Worm (Caenorhabditis elegans) whole organism, young adult: ENCODE data around the gene F10D7.5.
A peak's percentile ranks its signal among the peaks of the same experiment; 100 is the strongest.

Source experiments
- B0019.2 ChIP-seq: fragments of 200-800 bp; sonication (Bioruptor generic); conservative IDR thresholded peaks from 2 replicates; pipeline ENCODE4 v1.3.6; 2022; ENCODE audit warnings: missing genetic modification reagents, missing genetic modification characterization, missing compliant biosample characterization
- B0261.1 ChIP-seq: sonication (generic microtip); optimal IDR thresholded peaks from 2 replicates; lab custom pipeline; 2016; ENCODE audit warnings: mild to moderate bottlenecking, missing genetic modification characterization, moderate library complexity, missing compliant biosample characterization
- C06A6.2 ChIP-seq: fragments of 200-800 bp; sonication (Bioruptor generic); conservative IDR thresholded peaks from 2 replicates; pipeline ENCODE4 v1.3.6; 2022; ENCODE audit warnings: missing genetic modification characterization, missing compliant biosample characterization
- F10E7.11 ChIP-seq: sonication (generic microtip); optimal IDR thresholded peaks from 2 replicates; lab custom pipeline; 2017; ENCODE audit warnings: mild to moderate bottlenecking, missing genetic modification characterization, moderate library complexity, missing compliant biosample characterization
- F23B12.7 ChIP-seq: sonication (generic microtip); optimal IDR thresholded peaks from 2 replicates; lab custom pipeline; 2017; ENCODE audit warnings: missing genetic modification characterization, mild to moderate bottlenecking, missing compliant biosample characterization, antibody characterized with exemption, moderate library complexity; ENCODE audit not compliant: insufficient read depth
- F55B11.4 ChIP-seq: sonication (generic microtip); optimal IDR thresholded peaks from 2 replicates; lab custom pipeline; 2016; ENCODE audit warnings: missing compliant biosample characterization, missing genetic modification characterization, borderline replicate concordance; ENCODE audit not compliant: insufficient read depth
- K11D2.4 ChIP-seq: fragments of 200-800 bp; sonication (Bioruptor generic); IDR thresholded peaks from 2 replicates; pipeline ENCODE4 v1.3.6; 2022; ENCODE audit warnings: missing genetic modification reagents, missing genetic modification characterization, missing compliant biosample characterization
- Y67H2A.10 ChIP-seq: fragments of 200-800 bp; sonication (Bioruptor generic); conservative IDR thresholded peaks from 2 replicates; pipeline ENCODE4 v1.3.6; 2022; ENCODE audit warnings: missing genetic modification reagents, missing genetic modification characterization, missing compliant biosample characterization
- Y95B8A.8 ChIP-seq: fragments of 200-800 bp; sonication (Bioruptor generic); IDR thresholded peaks from 2 replicates; pipeline ENCODE4 v1.3.6; 2022; ENCODE audit warnings: missing genetic modification reagents, missing genetic modification characterization, missing compliant biosample characterization
- aptf-3 ChIP-seq: fragments of 200-800 bp; sonication (Bioruptor generic); IDR thresholded peaks from 2 replicates; pipeline ENCODE4 v1.3.6; 2022; ENCODE audit warnings: missing genetic modification characterization, missing compliant biosample characterization
- attf-5 ChIP-seq: fragments of 200-800 bp; sonication (Bioruptor generic); optimal IDR thresholded peaks from 2 replicates; lab custom pipeline; 2018; ENCODE audit warnings: mild to moderate bottlenecking, missing genetic modification characterization, missing compliant biosample characterization
- attf-6 ChIP-seq: fragments of 200-800 bp; sonication (Bioruptor generic); IDR thresholded peaks from 2 replicates; pipeline ENCODE4 v1.3.6; 2022; ENCODE audit warnings: missing genetic modification reagents, missing genetic modification characterization, missing compliant biosample characterization
- bed-2 ChIP-seq: fragments of 200-800 bp; sonication (Bioruptor generic); IDR thresholded peaks from 2 replicates; pipeline ENCODE4 v1.3.6; 2022; ENCODE audit warnings: missing genetic modification reagents, missing genetic modification characterization, missing compliant biosample characterization
- cebp-2 ChIP-seq: fragments of 200-800 bp; sonication (Bioruptor generic); IDR thresholded peaks from 2 replicates; pipeline ENCODE4 v1.3.6; 2022; ENCODE audit warnings: missing genetic modification characterization, missing compliant biosample characterization
- die-1 ChIP-seq: sonication (generic microtip); optimal IDR thresholded peaks from 2 replicates; lab custom pipeline; 2016; ENCODE audit warnings: missing genotype, mild to moderate bottlenecking, missing genetic modification characterization, missing compliant biosample characterization
- dox-1 ChIP-seq: fragments of 200-800 bp; sonication (Bioruptor generic); IDR thresholded peaks from 2 replicates; pipeline ENCODE4 v1.3.6; 2022; ENCODE audit warnings: missing genetic modification reagents, missing genetic modification characterization, missing compliant biosample characterization
- dpl-1 ChIP-seq: fragments of 150-350 bp; optimal IDR thresholded peaks from 2 replicates; lab custom pipeline; 2014; ENCODE audit warnings: missing biosample characterization, missing genetic modification reagents, missing genetic modification characterization
- gei-17 ChIP-seq: fragments of 200-800 bp; sonication (Bioruptor generic); optimal IDR thresholded peaks from 2 replicates; lab custom pipeline; 2018; ENCODE audit warnings: mild to moderate bottlenecking, missing genetic modification characterization, missing compliant biosample characterization
- hlh-26 ChIP-seq: fragments of 200-800 bp; sonication (Bioruptor generic); conservative IDR thresholded peaks from 2 replicates; pipeline ENCODE4 v1.3.6; 2022; ENCODE audit warnings: missing genetic modification reagents, missing genetic modification characterization, missing compliant biosample characterization
- hmg-1.2 ChIP-seq: fragments of 200-800 bp; sonication (Bioruptor generic); IDR thresholded peaks from 2 replicates; pipeline ENCODE4 v1.3.6; 2022; ENCODE audit warnings: missing genetic modification reagents, missing genetic modification characterization, missing compliant biosample characterization
- let-526 ChIP-seq: fragments of 200-800 bp; sonication (Bioruptor generic); IDR thresholded peaks from 2 replicates; pipeline ENCODE4 v1.3.6; 2022; ENCODE audit warnings: missing genetic modification reagents, missing genetic modification characterization, missing compliant biosample characterization
- lin-26 ChIP-seq: fragments of 200-800 bp; sonication (Bioruptor generic); IDR thresholded peaks from 2 replicates; pipeline ENCODE4 v1.3.6; 2022; ENCODE audit warnings: missing genetic modification reagents, missing genetic modification characterization, missing compliant biosample characterization
- lin-40 ChIP-seq: sonication (generic microtip); optimal IDR thresholded peaks from 2 replicates; lab custom pipeline; 2016; ENCODE audit warnings: missing genetic modification characterization, mild to moderate bottlenecking, missing compliant biosample characterization, missing genotype, missing genetic modification reagents
- lin-54 ChIP-seq: fragments of 200-800 bp; sonication (Bioruptor generic); optimal IDR thresholded peaks from 2 replicates; lab custom pipeline; 2018; ENCODE audit warnings: mild to moderate bottlenecking, missing genetic modification characterization, missing compliant biosample characterization
- lsl-1 ChIP-seq: fragments of 200-800 bp; sonication (Bioruptor generic); optimal IDR thresholded peaks from 2 replicates; lab custom pipeline; 2018; ENCODE audit warnings: mild to moderate bottlenecking, missing genetic modification characterization, moderate library complexity, missing compliant biosample characterization
- madf-10 ChIP-seq: sonication (generic microtip); optimal IDR thresholded peaks from 2 replicates; lab custom pipeline; 2016; ENCODE audit warnings: mild to moderate bottlenecking, missing genetic modification characterization, missing compliant biosample characterization
- madf-3 ChIP-seq: fragments of 200-800 bp; sonication (Bioruptor generic); IDR thresholded peaks from 2 replicates; pipeline ENCODE4 v1.3.6; 2022; ENCODE audit warnings: missing genetic modification reagents, missing genetic modification characterization, missing compliant biosample characterization
- madf-8 ChIP-seq: fragments of 200-800 bp; sonication (Bioruptor generic); conservative IDR thresholded peaks from 2 replicates; pipeline ENCODE4 v1.3.6; 2022; ENCODE audit warnings: missing genetic modification reagents, missing genetic modification characterization, missing compliant biosample characterization
- mcd-1 ChIP-seq: fragments of 200-800 bp; sonication (Bioruptor generic); IDR thresholded peaks from 2 replicates; pipeline ENCODE4 v1.3.6; 2022; ENCODE audit warnings: missing genetic modification reagents, missing genetic modification characterization, missing compliant biosample characterization
- nfya-2 ChIP-seq: fragments of 200-800 bp; sonication (Bioruptor generic); IDR thresholded peaks from 2 replicates; pipeline ENCODE4 v1.3.6; 2022; ENCODE audit warnings: missing genetic modification reagents, missing genetic modification characterization, missing compliant biosample characterization
- nhr-80 ChIP-seq: sonication (generic microtip); optimal IDR thresholded peaks from 2 replicates; lab custom pipeline; 2016; ENCODE audit warnings: missing genetic modification characterization, missing compliant biosample characterization
- nhr-90 ChIP-seq: sonication (generic microtip); optimal IDR thresholded peaks from 2 replicates; lab custom pipeline; 2016; ENCODE audit warnings: missing genotype, mild to moderate bottlenecking, missing genetic modification characterization, missing compliant biosample characterization
- pha-4 ChIP-seq: fragments of 150-350 bp; sonication (generic microtip); optimal IDR thresholded peaks from 2 replicates; lab custom pipeline; 2014; ENCODE audit warnings: missing biosample characterization, missing genetic modification reagents, missing genetic modification characterization
- rec-8 ChIP-seq, 2 experiments: sonication (generic microtip); optimal IDR thresholded peaks; 2 replicates each; lab custom pipeline; 2016; ENCODE audit warnings: mild to moderate bottlenecking in 2 of 2, missing genetic modification characterization in 2 of 2, missing genetic modification reagents in 2 of 2, missing genotype in 2 of 2, missing biosample characterization in 1 of 2, missing compliant biosample characterization in 1 of 2, moderate library complexity in 1 of 2
- rpc-1 ChIP-seq, 2 experiments: fragments of 150-350 bp in 1 of 2; sonication (generic microtip) in 1 of 2; optimal IDR thresholded peaks; 2 replicates each; lab custom pipeline; 2014 to 2018; ENCODE audit warnings: missing biosample characterization in 1 of 2, missing genetic modification characterization in 1 of 2, missing genetic modification reagents in 1 of 2, missing genotype in 1 of 2
- snpc-1.1 ChIP-seq: sonication (generic microtip); optimal IDR thresholded peaks from 2 replicates; lab custom pipeline; 2017; ENCODE audit warnings: missing genetic modification characterization, mild to moderate bottlenecking, missing compliant biosample characterization, antibody characterized with exemption, moderate library complexity, missing genotype, missing genetic modification reagents; ENCODE audit not compliant: insufficient read depth
- snpc-1.3 ChIP-seq: sonication (generic microtip); optimal IDR thresholded peaks from 2 replicates; lab custom pipeline; 2017; ENCODE audit warnings: missing genetic modification characterization, mild to moderate bottlenecking, missing compliant biosample characterization, antibody characterized with exemption, moderate library complexity, missing genotype, missing genetic modification reagents; ENCODE audit not compliant: insufficient read depth
- tbp1 ChIP-seq: fragments of 200-800 bp; sonication (Bioruptor generic); optimal IDR thresholded peaks from 2 replicates; lab custom pipeline; 2018; ENCODE audit warnings: mild to moderate bottlenecking, missing genetic modification characterization, missing compliant biosample characterization
- unc-130 ChIP-seq: sonication (generic microtip); optimal IDR thresholded peaks from 2 replicates; lab custom pipeline; 2016; ENCODE audit warnings: missing genetic modification reagents, missing genetic modification characterization, missing compliant biosample characterization
- zfh-2 ChIP-seq: fragments of 200-800 bp; sonication (Bioruptor generic); conservative IDR thresholded peaks from 2 replicates; pipeline ENCODE4 v1.3.6; 2022; ENCODE audit warnings: missing genetic modification reagents, missing genetic modification characterization, missing compliant biosample characterization
- ztf-18 ChIP-seq: sonication (generic microtip); optimal IDR thresholded peaks from 2 replicates; lab custom pipeline; 2016; ENCODE audit warnings: missing genotype, mild to moderate bottlenecking, missing genetic modification characterization, missing compliant biosample characterization
- ztf-26 ChIP-seq: sonication (generic microtip); optimal IDR thresholded peaks from 2 replicates; lab custom pipeline; 2017; ENCODE audit warnings: missing genetic modification characterization, missing compliant biosample characterization
- ztf-3 ChIP-seq: fragments of 200-800 bp; sonication (Bioruptor generic); optimal IDR thresholded peaks from 2 replicates; lab custom pipeline; 2018; ENCODE audit warnings: mild to moderate bottlenecking, missing genetic modification characterization, missing compliant biosample characterization

F10D7.5 gene

DNA sequence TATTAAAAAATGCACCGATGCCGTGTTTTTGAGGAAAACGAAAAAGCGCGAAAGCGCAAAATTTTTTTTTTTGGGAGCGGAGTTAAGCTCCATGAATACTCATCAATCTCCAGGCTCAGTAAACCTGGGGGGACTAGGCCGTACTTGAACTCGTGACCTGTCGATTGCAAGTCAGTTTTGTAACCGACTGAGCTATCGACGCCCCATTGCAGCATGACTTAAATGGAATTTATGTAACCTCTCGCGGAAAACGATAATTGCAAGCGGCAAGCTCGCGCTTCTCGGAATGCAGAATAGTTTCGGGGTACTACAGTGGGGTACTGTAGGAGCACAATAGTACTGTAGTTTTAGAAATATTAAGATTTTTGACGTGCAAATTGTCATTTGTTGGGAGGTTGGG, 9.0 kb upstream of the F10D7.5 start:
- TF ChIP-seq snpc-1.3 (tag; lab: Kevin White, UChicago) (no peak), dox-1 (GFP tag; lab: Robert Waterston, UW) (peak; percentile 43; the same call in 1 of the 2 replicates), B0261.1 (peak; percentile 54), lin-26 (GFP tag; lab: Robert Waterston, UW) (peak; percentile 56), rpc-1 (optimal IDR thresholded peaks at IDR 0.05; lab: Kevin White, UChicago) (peak; percentile 42), rpc-1 (tag; optimal IDR thresholded peaks at IDR 0.05; lab: Kevin White, UChicago) (peak; percentile 65), tbp1 (peak; percentile 82), F55B11.4 (no peak)

DNA sequence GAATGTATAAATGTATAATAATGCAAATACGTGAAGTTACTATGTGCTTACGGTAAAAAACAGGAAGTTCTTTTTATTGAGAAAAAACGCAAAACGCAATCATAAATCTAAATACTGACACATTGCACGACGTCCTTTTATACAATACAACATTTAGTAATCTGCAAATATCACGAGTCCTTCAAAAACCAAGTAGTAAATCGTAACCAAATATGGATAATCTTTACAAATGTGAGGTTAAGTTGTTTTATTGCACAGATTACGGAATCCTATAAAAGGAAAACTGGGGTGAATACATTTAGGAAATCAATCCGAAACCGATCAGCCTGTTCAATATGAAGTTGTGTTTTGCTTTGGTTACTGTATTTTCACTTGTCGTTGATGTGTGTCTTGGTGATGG, 6.9 kb upstream of the F10D7.5 start, which contains the start of gene F11C7.7:
Gene F11C7.7 (plus strand): TSS at position 301 of the 400 bp plus-strand sequence.
- no peak for TF ChIP-seq mcd-1 (GFP tag; lab: Robert Waterston, UW)
- no peak for TF ChIP-seq B0019.2 (GFP tag; lab: Robert Waterston, UW)
- TF ChIP-seq Y95B8A.8 (GFP tag; lab: Robert Waterston, UW), result no peak
- TF ChIP-seq lin-54 (GFP tag; lab: Kevin White, UChicago), result no peak
- no peak for TF ChIP-seq nhr-90
- TF ChIP-seq ztf-3 (GFP tag; lab: Kevin White, UChicago), result no peak
- TF ChIP-seq bed-2 (GFP tag; lab: Robert Waterston, UW), result no peak
- TF ChIP-seq rpc-1 (optimal IDR thresholded peaks at IDR 0.05; lab: Kevin White, UChicago), result no peak
- no peak for TF ChIP-seq rpc-1 (tag; optimal IDR thresholded peaks at IDR 0.05; lab: Kevin White, UChicago)
- no peak for TF ChIP-seq nhr-80

DNA sequence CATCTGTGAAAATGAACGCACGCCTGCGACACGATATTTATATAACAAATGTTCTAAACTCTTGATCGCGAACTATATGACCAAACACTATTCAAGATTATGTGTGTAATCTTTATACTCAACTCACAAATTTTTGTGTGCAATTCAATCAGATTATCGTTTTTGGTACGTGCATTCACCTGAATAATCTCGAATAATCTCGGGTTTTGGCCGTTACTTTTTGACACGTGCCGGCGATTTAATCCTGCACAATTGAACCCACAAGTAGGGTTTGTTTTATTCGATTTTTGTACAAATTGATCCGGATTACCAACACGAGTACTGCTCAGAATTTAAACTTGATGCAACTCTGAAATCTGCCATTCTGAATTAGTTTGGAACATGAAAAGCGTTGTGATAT, 5.0 kb upstream of the F10D7.5 start, which contains the start of the genes vap-1 and F11C7.2:
Gene vap-1 (minus strand): TSS at position 101 of the 400 bp plus-strand sequence.
Gene F11C7.2 (plus strand): TSS at position 359 of the 400 bp plus-strand sequence.
- TF ChIP-seq hmg-1.2 (GFP tag; lab: Robert Waterston, UW), result no peak
- no peak for TF ChIP-seq Y67H2A.10 (GFP tag; lab: Robert Waterston, UW)
- no peak for TF ChIP-seq let-526 (GFP tag; lab: Robert Waterston, UW)
- no peak for TF ChIP-seq snpc-1.1 (tag; lab: Kevin White, UChicago)
- no peak for TF ChIP-seq zfh-2 (GFP tag; lab: Robert Waterston, UW)
- no peak for TF ChIP-seq cebp-2 (GFP tag; lab: Robert Waterston, UW)
- no peak for TF ChIP-seq ztf-26 (tag; lab: Kevin White, UChicago)
- TF ChIP-seq rec-8 (tag; optimal IDR thresholded peaks at IDR 0.05; lab: Kevin White, UChicago), result no peak
- no peak for TF ChIP-seq C06A6.2 (GFP tag; lab: Robert Waterston, UW)
- TF ChIP-seq nhr-90, result no peak
- TF ChIP-seq pha-4 (tag; lab: Kevin White, UChicago), result no peak
- TF ChIP-seq K11D2.4 (GFP tag; lab: Robert Waterston, UW), result no peak

DNA sequence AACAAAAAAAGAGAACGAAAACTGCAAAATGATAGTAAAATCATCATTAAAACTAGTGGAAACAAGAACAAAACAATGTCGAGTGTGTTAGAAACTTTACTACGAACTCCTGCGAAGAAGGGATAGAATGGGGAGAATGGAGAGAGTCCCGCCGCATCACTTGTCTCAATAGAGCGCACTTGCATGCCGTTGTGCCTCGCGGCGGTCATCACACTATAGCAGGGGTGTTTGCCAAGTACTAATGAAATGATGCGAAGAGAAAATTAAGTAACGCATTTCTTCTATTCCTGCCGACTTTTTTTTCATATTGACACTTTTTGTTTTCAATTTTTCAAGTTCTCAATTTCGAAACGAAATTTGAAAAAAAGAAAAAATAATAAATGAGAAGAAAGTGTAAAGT, 767 bp upstream of the F10D7.5 start:
- TF ChIP-seq nhr-80 (peak; percentile 92), madf-10 (peak; percentile 75), F10E7.11 (tag; lab: Kevin White, UChicago) (no peak), dpl-1 (GFP tag; lab: Kevin White, UChicago) (no peak), madf-8 (no peak), ztf-18 (tag; lab: Kevin White, UChicago) (peak; percentile 5), hmg-1.2 (GFP tag; lab: Robert Waterston, UW) (peak; percentile 43; the same call in 1 of the 2 replicates), lin-40 (peak; percentile 80), die-1 (tag; lab: Kevin White, UChicago) (no peak), hlh-26 (GFP tag; lab: Robert Waterston, UW) (no peak), madf-3 (GFP tag; lab: Robert Waterston, UW) (no peak), F55B11.4 (no peak), nfya-2 (GFP tag; lab: Robert Waterston, UW) (no peak), attf-5 (GFP tag; lab: Kevin White, UChicago) (peak; percentile 57), unc-130 (GFP tag; lab: Kevin White, UChicago) (no peak), aptf-3 (no peak), lsl-1 (GFP tag; lab: Kevin White, UChicago) (no peak), attf-6 (no peak), F23B12.7 (tag; lab: Kevin White, UChicago) (peak; percentile 61), gei-17 (GFP tag; lab: Kevin White, UChicago) (no peak)
